Fruit fly (Drosophila melanogaster) whole organism, embryonic: ENCODE measurements around the gene CG43051.
A peak's percentile ranks its signal among the peaks of the same experiment; 100 is the strongest.

Source experiments
- Antp ChIP-seq: fragments of 200-800 bp; sonication (Bioruptor generic); optimal IDR thresholded peaks from 3 replicates; lab custom pipeline; 2016; ENCODE audit warnings: missing biosample characterization, missing genetic modification characterization
- CG11695 ChIP-seq: fragments of 200-800 bp; sonication (Bioruptor generic); IDR thresholded peaks from 3 replicates; pipeline ENCODE4 v1.3.6; 2022; ENCODE audit warnings: missing biosample characterization, missing genetic modification characterization
- CG12391 ChIP-seq: fragments of 200-800 bp; sonication (Bioruptor generic); optimal IDR thresholded peaks from 3 replicates; lab custom pipeline; 2018; ENCODE audit warnings: missing biosample characterization, mild to moderate bottlenecking, missing genetic modification characterization, moderate library complexity
- CG13123 ChIP-seq: fragments of 200-800 bp; sonication (Bioruptor generic); optimal IDR thresholded peaks from 2 replicates; lab custom pipeline; 2016; ENCODE audit warnings: missing biosample characterization, missing genetic modification characterization
- CG13287 ChIP-seq: fragments of 200-800 bp; sonication (Bioruptor generic); IDR thresholded peaks from 2 replicates; pipeline ENCODE4 v1.3.6; 2022; ENCODE audit warnings: missing biosample characterization, missing genetic modification characterization; ENCODE audit not compliant: partially characterized antibody
- CG15479 ChIP-seq: fragments of 200-800 bp; sonication (Bioruptor generic); optimal IDR thresholded peaks from 3 replicates; lab custom pipeline; 2019; ENCODE audit warnings: missing biosample characterization, mild to moderate bottlenecking, missing genetic modification characterization, moderate library complexity
- CG17385 ChIP-seq: fragments of 200-800 bp; sonication (Bioruptor generic); optimal IDR thresholded peaks from 3 replicates; lab custom pipeline; 2018; ENCODE audit warnings: missing biosample characterization, mild to moderate bottlenecking, missing genetic modification characterization
- CG34224 ChIP-seq: fragments of 200-800 bp; sonication (Bioruptor generic); IDR thresholded peaks from 3 replicates; pipeline ENCODE4 v1.3.6; 2022; ENCODE audit warnings: missing biosample characterization, missing genetic modification characterization; ENCODE audit not compliant: partially characterized antibody
- CG4360 ChIP-seq: fragments of 200-800 bp; sonication (Bioruptor generic); IDR thresholded peaks from 2 replicates; pipeline ENCODE4 v1.3.6; 2022; ENCODE audit warnings: missing biosample characterization, missing genetic modification characterization
- CG6254 ChIP-seq: fragments of 200-800 bp; sonication (Bioruptor generic); optimal IDR thresholded peaks from 3 replicates; lab custom pipeline; 2017; ENCODE audit warnings: mild to moderate bottlenecking, missing biosample characterization, missing genetic modification reagents, missing genetic modification characterization
- CG8924 ChIP-seq: fragments of 200-800 bp; optimal IDR thresholded peaks from 3 replicates; lab custom pipeline; 2019; ENCODE audit warnings: missing biosample characterization, mild to moderate bottlenecking, missing genetic modification characterization, moderate library complexity
- D19A ChIP-seq: fragments of 200-800 bp; optimal IDR thresholded peaks from 3 replicates; lab custom pipeline; 2019; ENCODE audit warnings: missing biosample characterization, mild to moderate bottlenecking, missing genetic modification characterization, moderate library complexity
- D19B ChIP-seq: fragments of 200-800 bp; sonication (Bioruptor generic); optimal IDR thresholded peaks from 2 replicates; lab custom pipeline; 2017; ENCODE audit warnings: missing biosample characterization, mild to moderate bottlenecking, missing genetic modification characterization
- Dbx ChIP-seq: fragments of 200-800 bp; sonication (Bioruptor generic); IDR thresholded peaks from 3 replicates; pipeline ENCODE4 v1.3.6; 2022; ENCODE audit warnings: missing biosample characterization, missing genetic modification characterization
- Dfd ChIP-seq, 2 experiments: fragments of >200 bp; optimal IDR thresholded peaks; 2 replicates each; lab custom pipeline; 2017; ENCODE audit warnings: missing biosample characterization in 2 of 2, missing genetic modification characterization in 2 of 2
- Dll ChIP-seq: fragments of 200-800 bp; sonication (Bioruptor generic); IDR thresholded peaks from 4 replicates; pipeline ENCODE4 v1.3.6; 2022; ENCODE audit warnings: missing biosample characterization, missing genetic modification characterization; ENCODE audit not compliant: partially characterized antibody
- Dp ChIP-seq: fragments of 200-800 bp; sonication (Bioruptor generic); optimal IDR thresholded peaks from 2 replicates; lab custom pipeline; 2018; ENCODE audit warnings: missing biosample characterization, mild to moderate bottlenecking, missing genetic modification characterization, moderate library complexity
- E2f2 ChIP-seq: fragments of 200-800 bp; sonication (Bioruptor generic); IDR thresholded peaks from 2 replicates; pipeline ENCODE4 v1.3.6; 2022; ENCODE audit warnings: missing biosample characterization, missing genetic modification characterization
- ERR ChIP-seq: fragments of 200-800 bp; sonication (Bioruptor generic); optimal IDR thresholded peaks from 2 replicates; lab custom pipeline; 2016; ENCODE audit warnings: missing biosample characterization, missing genetic modification characterization
- Ets65A ChIP-seq: fragments of 200-800 bp; sonication (Bioruptor generic); peaks from one replicate; lab custom pipeline; 2016; ENCODE audit warnings: missing biosample characterization, missing genetic modification characterization
- Fer3 ChIP-seq: fragments of 200-800 bp; sonication (Bioruptor generic); optimal IDR thresholded peaks from 2 replicates; lab custom pipeline; 2018; ENCODE audit warnings: missing biosample characterization, mild to moderate bottlenecking, missing genetic modification characterization, moderate library complexity
- Gsc ChIP-seq: fragments of 200-800 bp; sonication (Bioruptor generic); IDR thresholded peaks from 2 replicates; pipeline ENCODE4 v1.3.6; 2022; ENCODE audit warnings: missing biosample characterization, missing genetic modification characterization
- Med ChIP-seq: fragments of 200-800 bp; sonication (Bioruptor generic); peaks from one replicate; lab custom pipeline; 2016; ENCODE audit warnings: missing biosample characterization, missing genetic modification characterization, mild to moderate bottlenecking, inconsistent platforms, moderate library complexity
- NC2α ChIP-seq: fragments of 200-800 bp; sonication (Bioruptor generic); optimal IDR thresholded peaks from 2 replicates; lab custom pipeline; 2016; ENCODE audit warnings: missing biosample characterization, missing genetic modification characterization
- PHDP ChIP-seq: fragments of 200-800 bp; sonication (Bioruptor generic); optimal IDR thresholded peaks from 3 replicates; lab custom pipeline; 2018; ENCODE audit warnings: missing biosample characterization, mild to moderate bottlenecking, missing genetic modification characterization, moderate library complexity
- Sox102F ChIP-seq: fragments of 200-800 bp; sonication (Bioruptor generic); optimal IDR thresholded peaks from 2 replicates; lab custom pipeline; 2018; ENCODE audit warnings: missing biosample characterization, mild to moderate bottlenecking, missing genetic modification characterization, moderate library complexity
- Sry-δ ChIP-seq: fragments of 200-800 bp; sonication (Bioruptor generic); optimal IDR thresholded peaks from 2 replicates; lab custom pipeline; 2016; ENCODE audit warnings: missing biosample characterization, missing genetic modification characterization
- Trl ChIP-seq, 3 experiments: fragments of >200 bp in 2 of 3; fragments of 200-800 bp in 1 of 3; sonication (Bioruptor generic) in 1 of 3; optimal IDR thresholded peaks; 2 replicates in 1 of 3; 3 replicates in 2 of 3; lab custom pipeline; 2016 to 2017; ENCODE audit warnings: missing biosample characterization in 1 of 3, missing genetic modification characterization in 1 of 3
- bsh ChIP-seq, 2 experiments: fragments of 200-800 bp; sonication (Bioruptor generic); optimal IDR thresholded peaks; 2 replicates each; lab custom pipeline; 2017 to 2018; ENCODE audit warnings: mild to moderate bottlenecking in 2 of 2, missing biosample characterization in 2 of 2, missing genetic modification characterization in 2 of 2, moderate library complexity in 1 of 2
- caup ChIP-seq: fragments of 200-800 bp; sonication (Bioruptor generic); optimal IDR thresholded peaks from 3 replicates; lab custom pipeline; 2017; ENCODE audit warnings: missing biosample characterization, mild to moderate bottlenecking, missing genetic modification characterization, moderate library complexity; ENCODE audit not compliant: severe bottlenecking
- chinmo ChIP-seq: fragments of 200-800 bp; sonication (Bioruptor generic); IDR thresholded peaks from 4 replicates; pipeline ENCODE4 v1.3.6; 2022; ENCODE audit warnings: missing biosample characterization, missing genetic modification characterization; ENCODE audit not compliant: partially characterized antibody
- ci ChIP-seq: fragments of 200-800 bp; sonication (Bioruptor generic); IDR thresholded peaks from 3 replicates; pipeline ENCODE4 v1.3.6; 2022; ENCODE audit warnings: missing biosample characterization, missing genetic modification characterization
- crol ChIP-seq: fragments of 200-800 bp; sonication (Bioruptor generic); IDR thresholded peaks from 2 replicates; pipeline ENCODE4 v1.3.6; 2022; ENCODE audit warnings: missing biosample characterization, missing genetic modification characterization
- crp ChIP-seq, 2 experiments: fragments of 200-800 bp; sonication (Bioruptor generic); optimal IDR thresholded peaks; 2 replicates in 1 of 2; 3 replicates in 1 of 2; lab custom pipeline; 2017; ENCODE audit warnings: missing biosample characterization in 2 of 2, missing genetic modification characterization in 2 of 2, mild to moderate bottlenecking in 1 of 2, moderate library complexity in 1 of 2
- eve ChIP-seq, 2 experiments: fragments of >200 bp; optimal IDR thresholded peaks; 2 replicates each; lab custom pipeline; 2017; ENCODE audit warnings: missing biosample characterization in 2 of 2, missing genetic modification characterization in 2 of 2
- ewg ChIP-seq: fragments of 200-800 bp; sonication (Bioruptor generic); optimal IDR thresholded peaks from 3 replicates; lab custom pipeline; 2017; ENCODE audit warnings: mild to moderate bottlenecking, missing biosample characterization, missing genetic modification reagents, missing genetic modification characterization
- gt ChIP-seq: fragments of 200-800 bp; sonication (Bioruptor generic); IDR thresholded peaks from 2 replicates; pipeline ENCODE4 v1.3.6; 2022; ENCODE audit warnings: missing biosample characterization, missing genetic modification characterization
- insv ChIP-seq, 2 experiments: fragments of 200-800 bp; sonication (Bioruptor generic); optimal IDR thresholded peaks; 3 replicates each; lab custom pipeline; 2016 to 2018; ENCODE audit warnings: missing biosample characterization in 2 of 2, missing genetic modification characterization in 2 of 2
- lbe ChIP-seq: fragments of 200-800 bp; sonication (Bioruptor generic); optimal IDR thresholded peaks from 2 replicates; lab custom pipeline; 2016; ENCODE audit warnings: missing biosample characterization, mild to moderate bottlenecking, missing genetic modification characterization
- mld ChIP-seq: fragments of 200-800 bp; sonication (Bioruptor generic); IDR thresholded peaks from 3 replicates; pipeline ENCODE4 v1.3.6; 2022; ENCODE audit warnings: missing biosample characterization, missing genetic modification characterization; ENCODE audit not compliant: partially characterized antibody
- nom ChIP-seq: fragments of 200-800 bp; sonication (Bioruptor generic); optimal IDR thresholded peaks from 2 replicates; lab custom pipeline; 2017; ENCODE audit warnings: missing biosample characterization, missing genetic modification characterization, mild to moderate bottlenecking, moderate library complexity, missing genetic modification reagents
- onecut ChIP-seq: fragments of 200-800 bp; sonication (Bioruptor generic); IDR thresholded peaks from 2 replicates; pipeline ENCODE4 v1.3.6; 2022; ENCODE audit warnings: missing biosample characterization, missing genetic modification characterization
- sens ChIP-seq: fragments of 200-800 bp; sonication (Bioruptor generic); peaks from one replicate; lab custom pipeline; 2016; ENCODE audit warnings: missing biosample characterization, missing genetic modification characterization
- sna ChIP-seq: fragments of 200-800 bp; sonication (Bioruptor generic); IDR thresholded peaks from 2 replicates; pipeline ENCODE4 v1.3.6; 2022; ENCODE audit warnings: missing biosample characterization, missing genetic modification characterization; ENCODE audit not compliant: partially characterized antibody
- wek ChIP-seq: fragments of 200-800 bp; sonication (Bioruptor generic); optimal IDR thresholded peaks from 3 replicates; lab custom pipeline; 2018; ENCODE audit warnings: missing biosample characterization, mild to moderate bottlenecking, missing genetic modification characterization, moderate library complexity
- yki ChIP-seq: fragments of >200 bp; optimal IDR thresholded peaks from 3 replicates; lab custom pipeline; 2018

The CG43051 gene

dm6 chr2L:12545335-12546025 lies 37.7 kb downstream of the CG43051 start:
- TF ChIP-seq caup (peak; percentile 8), Dp (no peak), Sox102F (GFP tag; lab: Kevin White, UChicago) (no peak), Med (GFP tag; lab: Kevin White, UChicago) (peak; percentile 16), CG6254 (peak; percentile 9), Sry-δ (GFP tag; lab: Kevin White, UChicago) (no peak), CG13123 (GFP tag; lab: Kevin White, UChicago) (no peak), CG34224 (GFP tag; lab: Robert Waterston, UW) (peak; percentile 41; the same call in 2 of the 3 replicates), E2f2 (GFP tag; lab: Robert Waterston, UW) (no peak), CG12391 (tag; lab: Kevin White, UChicago) (peak; percentile 22), gt (no peak), Antp (no peak), Trl (optimal IDR thresholded peaks at IDR 0.05; lab: Kevin White, UChicago) (peak; percentile 96 to 100), Trl (GFP tag; optimal IDR thresholded peaks at IDR 0.05; lab: Kevin White, UChicago) (peak; percentile 3), eve (GFP tag; optimal IDR thresholded peaks at IDR 0.05; lab: Kevin White, UChicago) (peak in 1 of 2 experiments; percentile 63), CG15479 (peak; percentile 69), insv (GFP tag; optimal IDR thresholded peaks at IDR 0.05; lab: Kevin White, UChicago) (no peak), ERR (GFP tag; lab: Kevin White, UChicago) (no peak), PHDP (peak; percentile 5), CG11695 (GFP tag; lab: Robert Waterston, UW) (no peak), yki (lab: Kevin White, UChicago) (peak; percentile 96), wek (GFP tag; lab: Kevin White, UChicago) (no peak), CG17385 (GFP tag; lab: Kevin White, UChicago) (peak; percentile 40), lbe (GFP tag; lab: Kevin White, UChicago) (peak; percentile 32), CG4360 (peak; percentile 57), chinmo (GFP tag; lab: Robert Waterston, UW) (peak; percentile 53; the same call in 1 of the 4 replicates), D19B (no peak), ewg (GFP tag; lab: Kevin White, UChicago) (no peak), D19A (peak; percentile 8), nom (GFP tag; lab: Kevin White, UChicago) (peak; percentile 58), Ets65A (GFP tag; lab: Kevin White, UChicago) (no peak), Dfd (GFP tag; optimal IDR thresholded peaks at IDR 0.05; lab: Kevin White, UChicago) (peak in 1 of 2 experiments; percentile 78), Fer3 (tag; lab: Kevin White, UChicago) (no peak), Dbx (GFP tag; lab: Robert Waterston, UW) (no peak), ci (GFP tag; lab: Robert Waterston, UW) (0 out of 3 replicates have a peak, but pooled peaks have one; percentile 5), bsh (GFP tag; optimal IDR thresholded peaks at IDR 0.05; lab: Kevin White, UChicago) (peak in 1 of 2 experiments; percentile 8), mld (GFP tag; lab: Robert Waterston, UW) (0 out of 3 replicates have a peak, but pooled peaks have one; percentile 9), CG13287 (peak; percentile 12; the same call in 1 of the 2 replicates), crp (GFP tag; optimal IDR thresholded peaks at IDR 0.05; lab: Kevin White, UChicago) (no peak), onecut (GFP tag; lab: Robert Waterston, UW) (peak; percentile 28; the same call in 1 of the 2 replicates), CG8924 (tag; lab: Kevin White, UChicago) (peak; percentile 23), Gsc (GFP tag; lab: Robert Waterston, UW) (no peak), NC2α (GFP tag; lab: Kevin White, UChicago) (no peak), sna (GFP tag; lab: Robert Waterston, UW) (peak; percentile 54; the same call in 1 of the 2 replicates), sens (GFP tag; lab: Kevin White, UChicago) (peak; percentile 77), crol (GFP tag; lab: Robert Waterston, UW) (no peak), Dll (GFP tag; lab: Robert Waterston, UW) (peak; percentile 31; the same call in 1 of the 4 replicates)
- TF ChIP-seq, all 482 proteins: peak for 26
